Worm (Caenorhabditis elegans) whole organism, L3 larva: ENCODE measurements around the gene Y57G7A.3.

Experiments used
- ama-1 ChIP-seq: fragments of 150-350 bp; optimal IDR thresholded peaks from 2 replicates; lab custom pipeline; 2018
- nhr-23 ChIP-seq: fragments of 150-350 bp; optimal IDR thresholded peaks from 2 replicates; lab custom pipeline; 2014; ENCODE audit warnings: missing biosample characterization, missing genetic modification reagents, missing genetic modification characterization
- nhr-67 ChIP-seq: fragments of 150-350 bp; optimal IDR thresholded peaks from 2 replicates; lab custom pipeline; 2014; ENCODE audit warnings: missing biosample characterization, missing genetic modification characterization
- snpc-4 ChIP-seq: fragments of 150-350 bp; optimal IDR thresholded peaks from 2 replicates; lab custom pipeline; 2014; ENCODE audit warnings: missing biosample characterization, missing genetic modification characterization
- ztf-11 ChIP-seq: fragments of 150-350 bp; optimal IDR thresholded peaks from 2 replicates; lab custom pipeline; 2014; ENCODE audit warnings: missing biosample characterization, missing genetic modification characterization

Y57G7A.3 gene

ce11 chrII:1329887-1330286 is 44.3 kb downstream of the Y57G7A.3 start:
- TF ChIP-seq ama-1: no peak
- TF ChIP-seq nhr-67: no peak
- no peak for TF ChIP-seq snpc-4 (tag; lab: Kevin White, UChicago)
- TF ChIP-seq nhr-23 (tag; lab: Kevin White, UChicago): no peak
- TF ChIP-seq ztf-11 (tag; lab: Kevin White, UChicago): no peak
- TF ChIP-seq, all 47 proteins: peak for 0
